Worm (Caenorhabditis elegans) whole organism, midembryonic: ENCODE data around the gene hsp-1.
"Not testable (repeated sequence)": the region's sequence is repeated elsewhere in the genome, so short reads cannot be mapped to it uniquely, and the experiment has no call there.

Experiments used
- T22C8.4 ChIP-seq: fragments of 200-800 bp; sonication (Bioruptor generic); IDR thresholded peaks from 2 replicates; pipeline ENCODE4 v1.3.6; 2022; ENCODE audit warnings: missing genetic modification characterization, missing compliant biosample characterization
- cog-1 ChIP-seq: sonication (generic microtip); optimal IDR thresholded peaks from 2 replicates; lab custom pipeline; 2016; ENCODE audit warnings: missing genetic modification characterization, missing compliant biosample characterization
- flt-1 ChIP-seq: fragments of 200-800 bp; sonication (Bioruptor generic); IDR thresholded peaks from 2 replicates; pipeline ENCODE4 v1.3.6; 2022; ENCODE audit warnings: missing genetic modification characterization, missing compliant biosample characterization
- klf-2 ChIP-seq: fragments of 200-800 bp; sonication (Bioruptor generic); conservative IDR thresholded peaks from 2 replicates; pipeline ENCODE4 v1.3.6; 2022; ENCODE audit warnings: missing genetic modification reagents, missing genetic modification characterization, missing compliant biosample characterization
- med-1 ChIP-seq: sonication (generic microtip); optimal IDR thresholded peaks from 2 replicates; lab custom pipeline; 2017; ENCODE audit warnings: missing genetic modification characterization, mild to moderate bottlenecking, missing compliant biosample characterization, antibody characterized with exemption, missing genetic modification reagents; ENCODE audit not compliant: insufficient read depth
- ref-1 ChIP-seq: fragments of 200-800 bp; sonication (Bioruptor generic); conservative IDR thresholded peaks from 2 replicates; pipeline ENCODE4 v1.3.6; 2022; ENCODE audit warnings: missing genetic modification reagents, missing genetic modification characterization, missing compliant biosample characterization
- tab-1 ChIP-seq: fragments of 200-800 bp; sonication (Bioruptor generic); IDR thresholded peaks from 2 replicates; pipeline ENCODE4 v1.3.6; 2022; ENCODE audit warnings: missing genetic modification characterization, missing compliant biosample characterization
- ztf-23 ChIP-seq: fragments of 200-800 bp; sonication (Bioruptor generic); IDR thresholded peaks from 2 replicates; pipeline ENCODE4 v1.3.6; 2022; ENCODE audit warnings: missing genetic modification reagents, missing genetic modification characterization, missing compliant biosample characterization
- ztf-29 ChIP-seq: fragments of 200-800 bp; sonication (Bioruptor generic); IDR thresholded peaks from 2 replicates; pipeline ENCODE4 v1.3.6; 2022; ENCODE audit warnings: missing genetic modification reagents, missing genetic modification characterization, missing compliant biosample characterization

Gene hsp-1

ce11 chrIV:17293068-17293467, 14.3 kb downstream of the hsp-1 start:
- TF ChIP-seq cog-1 (tag; lab: Kevin White, UChicago) (no peak), ztf-23 (GFP tag; lab: Robert Waterston, UW) (no peak), ztf-29 (no peak), flt-1 (GFP tag; lab: Robert Waterston, UW) (no peak), med-1 (no peak), ref-1 (GFP tag; lab: Robert Waterston, UW) (no peak), T22C8.4 (GFP tag; lab: Robert Waterston, UW) (no peak), tab-1 (GFP tag; lab: Robert Waterston, UW) (no peak)

- TF ChIP-seq ref-1 (GFP tag; lab: Robert Waterston, UW) (no peak), flt-1 (GFP tag; lab: Robert Waterston, UW) (no peak), med-1 (no peak), klf-2 (GFP tag; lab: Robert Waterston, UW) (no peak), T22C8.4 (GFP tag; lab: Robert Waterston, UW) (no peak), ztf-23 (GFP tag; lab: Robert Waterston, UW) (no peak), tab-1 (GFP tag; lab: Robert Waterston, UW) (no peak), cog-1 (tag; lab: Kevin White, UChicago) (no peak), ztf-29 (no peak)
Measured at ce11 chrIV:17293679-17294078, 14.9 kb downstream of the hsp-1 start.

DNA sequence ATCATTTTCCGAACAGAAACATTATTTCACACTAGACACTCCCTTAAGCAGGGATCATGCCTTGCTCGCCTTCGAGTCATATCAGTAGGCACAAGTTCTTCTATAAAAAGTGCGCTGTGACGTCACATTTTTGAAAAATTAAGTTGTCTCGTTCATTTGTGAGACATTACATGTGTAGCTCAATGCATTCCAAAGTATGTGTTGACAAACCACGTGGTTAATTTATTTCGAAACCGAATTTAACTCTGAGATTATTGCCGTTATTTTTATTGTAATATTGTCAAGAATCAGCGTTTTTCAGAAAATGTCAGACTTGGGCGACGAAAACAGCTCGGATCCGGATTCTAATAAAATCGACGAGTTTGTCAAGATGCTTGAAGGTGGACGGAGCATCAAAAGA, 15.7 kb downstream of the hsp-1 start, which contains the start of gene T28F3.5:
T28F3.5 (plus strand) TSS at position 301 of the 400 bp plus-strand sequence.
- no peak for TF ChIP-seq ref-1 (GFP tag; lab: Robert Waterston, UW)
- no peak for TF ChIP-seq ztf-23 (GFP tag; lab: Robert Waterston, UW)
- TF ChIP-seq med-1: no peak
- no peak for TF ChIP-seq flt-1 (GFP tag; lab: Robert Waterston, UW)
- TF ChIP-seq cog-1 (tag; lab: Kevin White, UChicago): no peak
- TF ChIP-seq T22C8.4 (GFP tag; lab: Robert Waterston, UW): no peak
- no peak for TF ChIP-seq ztf-29
- TF ChIP-seq tab-1 (GFP tag; lab: Robert Waterston, UW): no peak
- no peak for TF ChIP-seq klf-2 (GFP tag; lab: Robert Waterston, UW)

- TF ChIP-seq tab-1 (GFP tag; lab: Robert Waterston, UW): no peak
- no peak for TF ChIP-seq med-1
- TF ChIP-seq klf-2 (GFP tag; lab: Robert Waterston, UW): no peak
- no peak for TF ChIP-seq ztf-29
- no peak for TF ChIP-seq T22C8.4 (GFP tag; lab: Robert Waterston, UW)
- no peak for TF ChIP-seq cog-1 (tag; lab: Kevin White, UChicago)
- TF ChIP-seq ref-1 (GFP tag; lab: Robert Waterston, UW): no peak
- no peak for TF ChIP-seq ztf-23 (GFP tag; lab: Robert Waterston, UW)
Measured at ce11 chrIV:17301933-17302332, 23.2 kb downstream of the hsp-1 start, which contains the start of gene ifta-2. Gene ifta-2, minus strand, starts transcription at chrIV:17302033.

ce11 chrIV:17307223-17307622, 28.5 kb downstream of the hsp-1 start, which contains the start of gene T28F3.8:
Gene T28F3.8, minus strand, starts transcription at chrIV:17307323.
- TF ChIP-seq klf-2 (GFP tag; lab: Robert Waterston, UW); cog-1 (tag; lab: Kevin White, UChicago); ztf-29: not testable (repeated sequence)

- TF ChIP-seq tab-1 (GFP tag; lab: Robert Waterston, UW) (no peak), T22C8.4 (GFP tag; lab: Robert Waterston, UW) (no peak), klf-2 (GFP tag; lab: Robert Waterston, UW) (no peak), ztf-29 (no peak), ref-1 (GFP tag; lab: Robert Waterston, UW) (no peak), flt-1 (GFP tag; lab: Robert Waterston, UW) (no peak), ztf-23 (GFP tag; lab: Robert Waterston, UW) (no peak), med-1 (no peak)
Measured at ce11 chrIV:17308211-17308610, 29.5 kb downstream of the hsp-1 start, which contains the start of gene T28F3.9. Gene T28F3.9, plus strand, starts transcription at chrIV:17308511.

- TF ChIP-seq med-1: no peak
- no peak for TF ChIP-seq klf-2 (GFP tag; lab: Robert Waterston, UW)
- no peak for TF ChIP-seq ztf-29
- no peak for TF ChIP-seq ref-1 (GFP tag; lab: Robert Waterston, UW)
- TF ChIP-seq cog-1 (tag; lab: Kevin White, UChicago): no peak
- no peak for TF ChIP-seq ztf-23 (GFP tag; lab: Robert Waterston, UW)
- no peak for TF ChIP-seq tab-1 (GFP tag; lab: Robert Waterston, UW)
- no peak for TF ChIP-seq flt-1 (GFP tag; lab: Robert Waterston, UW)
- TF ChIP-seq T22C8.4 (GFP tag; lab: Robert Waterston, UW): no peak
Measured at ce11 chrIV:17311842-17312241, 33.1 kb downstream of the hsp-1 start, which contains the start of gene snf-9. Gene snf-9, plus strand, starts transcription at chrIV:17312142.

DNA sequence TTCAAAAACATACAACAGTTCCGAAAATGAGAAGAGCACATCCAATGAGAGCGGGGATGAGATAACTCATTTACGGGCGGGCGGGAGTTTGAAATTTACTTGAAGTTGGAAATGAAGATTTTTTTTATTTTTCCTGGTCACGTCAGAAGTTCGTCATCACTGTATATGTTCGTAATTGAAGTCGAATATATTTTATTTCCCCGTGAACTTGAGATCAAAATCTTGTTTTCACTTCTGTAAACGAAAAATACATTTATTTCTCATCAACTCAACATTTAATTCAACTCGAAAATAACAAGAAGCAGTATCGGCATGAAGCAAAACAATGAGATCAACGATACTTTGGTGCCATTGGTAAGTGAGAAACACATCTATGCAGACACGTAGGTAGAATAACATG, 37.6 kb downstream of the hsp-1 start, which contains the start of gene C49C3.20:
C49C3.20 (minus strand) TSS at position 101 of the 400 bp plus-strand sequence.
- TF ChIP-seq T22C8.4 (GFP tag; lab: Robert Waterston, UW) (no peak), ztf-23 (GFP tag; lab: Robert Waterston, UW) (no peak), ref-1 (GFP tag; lab: Robert Waterston, UW) (no peak)

DNA sequence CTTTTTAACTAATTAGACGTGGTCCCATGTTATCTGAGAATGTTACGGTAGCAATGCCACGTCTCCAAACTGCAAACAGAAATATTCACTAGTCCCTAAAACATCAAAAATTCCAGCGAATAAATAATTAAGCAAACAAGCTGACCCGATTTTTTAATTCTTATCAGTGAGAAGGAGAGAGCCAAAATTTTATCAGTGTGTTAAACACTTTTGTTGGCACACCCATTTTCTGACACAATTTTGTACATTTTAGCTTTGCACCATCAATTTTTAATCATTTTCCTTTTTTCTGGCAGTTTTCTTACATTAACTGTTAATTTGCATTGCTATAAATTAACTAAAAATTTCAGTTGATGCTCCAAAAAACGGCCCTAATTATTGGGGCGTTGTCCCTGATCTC, 41.7 kb downstream of the hsp-1 start, which contains the start of gene C49C3.4:
C49C3.4 (plus strand) TSS at position 351 of the 400 bp plus-strand sequence.
- TF ChIP-seq ztf-29 (no peak), med-1 (no peak), klf-2 (GFP tag; lab: Robert Waterston, UW) (no peak), ref-1 (GFP tag; lab: Robert Waterston, UW) (no peak), T22C8.4 (GFP tag; lab: Robert Waterston, UW) (no peak), cog-1 (tag; lab: Kevin White, UChicago) (no peak), tab-1 (GFP tag; lab: Robert Waterston, UW) (no peak), flt-1 (GFP tag; lab: Robert Waterston, UW) (no peak), ztf-23 (GFP tag; lab: Robert Waterston, UW) (no peak)

ce11 chrIV:17328834-17329233, 50.1 kb downstream of the hsp-1 start, which contains the start of gene ceh-88:
Gene ceh-88, plus strand, starts transcription at chrIV:17329188.
- TF ChIP-seq T22C8.4 (GFP tag; lab: Robert Waterston, UW): no peak
- TF ChIP-seq cog-1 (tag; lab: Kevin White, UChicago): no peak
- no peak for TF ChIP-seq ref-1 (GFP tag; lab: Robert Waterston, UW)
- TF ChIP-seq med-1: no peak
- TF ChIP-seq tab-1 (GFP tag; lab: Robert Waterston, UW): no peak
- TF ChIP-seq klf-2 (GFP tag; lab: Robert Waterston, UW): no peak
- TF ChIP-seq ztf-29: no peak
- TF ChIP-seq ztf-23 (GFP tag; lab: Robert Waterston, UW): no peak
- TF ChIP-seq flt-1 (GFP tag; lab: Robert Waterston, UW): no peak
